Fruit fly (Drosophila melanogaster) whole organism, embryonic: ENCODE data around the gene CG10348.

Experiments
- Bteb2 ChIP-seq: fragments of 200-800 bp; sonication (Bioruptor generic); optimal IDR thresholded peaks from 2 replicates; lab custom pipeline; 2016; ENCODE audit warnings: missing biosample characterization, missing genetic modification characterization
- CG10654 ChIP-seq: fragments of 200-800 bp; sonication (Bioruptor generic); optimal IDR thresholded peaks from 2 replicates; lab custom pipeline; 2016; ENCODE audit warnings: missing biosample characterization, missing genetic modification characterization
- CG12744 ChIP-seq: fragments of 200-800 bp; sonication (Bioruptor generic); optimal IDR thresholded peaks from 2 replicates; lab custom pipeline; 2016; ENCODE audit warnings: missing biosample characterization, missing genetic modification characterization
- CG14667 ChIP-seq: fragments of 200-800 bp; sonication (Bioruptor generic); IDR thresholded peaks from 2 replicates; pipeline ENCODE4 v1.3.6; 2022; ENCODE audit warnings: missing biosample characterization, missing genetic modification characterization
- CG15269 ChIP-seq: fragments of 200-800 bp; sonication (Bioruptor generic); optimal IDR thresholded peaks from 2 replicates; lab custom pipeline; 2018; ENCODE audit warnings: missing biosample characterization, mild to moderate bottlenecking, missing genetic modification characterization, moderate library complexity
- CG17568 ChIP-seq: fragments of 200-800 bp; sonication (Bioruptor generic); optimal IDR thresholded peaks from 2 replicates; lab custom pipeline; 2018; ENCODE audit warnings: missing biosample characterization, mild to moderate bottlenecking, missing genetic modification characterization, moderate library complexity
- CG1792 ChIP-seq: fragments of 200-800 bp; sonication (Bioruptor generic); optimal IDR thresholded peaks from 2 replicates; lab custom pipeline; 2016; ENCODE audit warnings: missing biosample characterization, missing genetic modification characterization
- CG3065 ChIP-seq: fragments of 200-800 bp; sonication (Bioruptor generic); optimal IDR thresholded peaks from 2 replicates; lab custom pipeline; 2016; ENCODE audit warnings: missing biosample characterization, missing genetic modification characterization
- CG31441 ChIP-seq: fragments of 200-800 bp; sonication (Bioruptor generic); IDR thresholded peaks from 2 replicates; pipeline ENCODE4 v1.3.6; 2022; ENCODE audit warnings: missing biosample characterization, missing genetic modification characterization
- CG4404 ChIP-seq: fragments of 200-800 bp; sonication (Bioruptor generic); IDR thresholded peaks from 2 replicates; pipeline ENCODE4 v1.3.6; 2022; ENCODE audit warnings: missing biosample characterization, missing genetic modification characterization
- CG4707 ChIP-seq: fragments of 200-800 bp; sonication (Bioruptor generic); optimal IDR thresholded peaks from 2 replicates; lab custom pipeline; 2018; ENCODE audit warnings: missing biosample characterization, mild to moderate bottlenecking, missing genetic modification characterization, moderate library complexity
- CG6689 ChIP-seq: fragments of 200-800 bp; sonication (Bioruptor generic); IDR thresholded peaks from 2 replicates; pipeline ENCODE4 v1.3.6; 2022; ENCODE audit warnings: missing biosample characterization, missing genetic modification characterization
- CG7357 ChIP-seq: fragments of 200-800 bp; sonication (Bioruptor generic); IDR thresholded peaks from 3 replicates; pipeline ENCODE4 v1.3.6; 2022; ENCODE audit warnings: missing biosample characterization, missing genetic modification characterization
- ERR ChIP-seq: fragments of 200-800 bp; sonication (Bioruptor generic); optimal IDR thresholded peaks from 2 replicates; lab custom pipeline; 2016; ENCODE audit warnings: missing biosample characterization, missing genetic modification characterization
- Fer1 ChIP-seq: fragments of 200-800 bp; sonication (Bioruptor generic); optimal IDR thresholded peaks from 2 replicates; lab custom pipeline; 2017; ENCODE audit warnings: missing biosample characterization, mild to moderate bottlenecking, missing genetic modification characterization
- Hmr ChIP-seq: fragments of 200-800 bp; sonication (Bioruptor generic); optimal IDR thresholded peaks from 3 replicates; lab custom pipeline; 2017; ENCODE audit warnings: mild to moderate bottlenecking, missing biosample characterization, missing genetic modification reagents, missing genetic modification characterization
- Hr3 ChIP-seq: fragments of 200-800 bp; sonication (Bioruptor generic); optimal IDR thresholded peaks from 3 replicates; lab custom pipeline; 2016; ENCODE audit warnings: missing biosample characterization, missing genetic modification characterization
- Kr ChIP-seq: fragments of 200-800 bp; sonication (Bioruptor generic); optimal IDR thresholded peaks from 2 replicates; lab custom pipeline; 2017; ENCODE audit warnings: missing biosample characterization, mild to moderate bottlenecking, missing genetic modification characterization
- MESR4 ChIP-seq: fragments of 200-800 bp; sonication (Bioruptor generic); optimal IDR thresholded peaks from 2 replicates; lab custom pipeline; 2018; ENCODE audit warnings: missing biosample characterization, mild to moderate bottlenecking, missing genetic modification characterization, moderate library complexity
- Med ChIP-seq: fragments of 200-800 bp; sonication (Bioruptor generic); peaks from one replicate; lab custom pipeline; 2016; ENCODE audit warnings: missing biosample characterization, missing genetic modification characterization, mild to moderate bottlenecking, inconsistent platforms, moderate library complexity
- Mes4 ChIP-seq: fragments of 200-800 bp; sonication (Bioruptor generic); optimal IDR thresholded peaks from 2 replicates; lab custom pipeline; 2016; ENCODE audit warnings: missing biosample characterization, missing genetic modification characterization
- NC2β ChIP-seq: fragments of 200-800 bp; sonication (Bioruptor generic); optimal IDR thresholded peaks from 2 replicates; lab custom pipeline; 2016; ENCODE audit warnings: missing biosample characterization, missing genetic modification characterization
- Poxn ChIP-seq: fragments of 200-800 bp; sonication (Bioruptor generic); IDR thresholded peaks from 2 replicates; pipeline ENCODE4 v1.3.6; 2022; ENCODE audit warnings: missing biosample characterization, missing genetic modification characterization
- Ravus ChIP-seq: fragments of 200-800 bp; sonication (Bioruptor generic); IDR thresholded peaks from 2 replicates; pipeline ENCODE4 v1.3.6; 2022; ENCODE audit warnings: missing biosample characterization, missing genetic modification characterization
- Stat92E ChIP-seq, 3 experiments: fragments of >200 bp in 2 of 3; fragments of 200-800 bp in 1 of 3; sonication (Bioruptor generic) in 1 of 3; optimal IDR thresholded peaks; 2 replicates each; lab custom pipeline; 2017 to 2019; ENCODE audit warnings: missing biosample characterization in 3 of 3, missing genetic modification characterization in 3 of 3, mild to moderate bottlenecking in 1 of 3, moderate library complexity in 1 of 3
- br ChIP-seq: fragments of >200 bp; optimal IDR thresholded peaks from 2 replicates; lab custom pipeline; 2017
- croc ChIP-seq: fragments of 200-800 bp; sonication (Bioruptor generic); conservative IDR thresholded peaks from 3 replicates; pipeline ENCODE4 v1.3.6; 2022; ENCODE audit warnings: missing biosample characterization, missing genetic modification characterization
- dpn ChIP-seq, 2 experiments: fragments of 200-800 bp; sonication (Bioruptor generic); optimal IDR thresholded peaks; 3 replicates each; lab custom pipeline; 2016; ENCODE audit warnings: missing biosample characterization in 2 of 2, missing genetic modification characterization in 2 of 2
- fd96Cb ChIP-seq: fragments of 200-800 bp; sonication (Bioruptor generic); optimal IDR thresholded peaks from 2 replicates; lab custom pipeline; 2018; ENCODE audit warnings: missing biosample characterization, mild to moderate bottlenecking, missing genetic modification characterization, moderate library complexity
- fru ChIP-seq: fragments of >200 bp; optimal IDR thresholded peaks from 2 replicates; lab custom pipeline; 2017
- ind ChIP-seq: fragments of 200-800 bp; sonication (Bioruptor generic); optimal IDR thresholded peaks from 3 replicates; lab custom pipeline; 2016; ENCODE audit warnings: missing biosample characterization, missing genetic modification characterization
- insv ChIP-seq, 2 experiments: fragments of 200-800 bp; sonication (Bioruptor generic); optimal IDR thresholded peaks; 3 replicates each; lab custom pipeline; 2016 to 2018; ENCODE audit warnings: missing biosample characterization in 2 of 2, missing genetic modification characterization in 2 of 2
- inv ChIP-seq: fragments of 200-800 bp; sonication (Bioruptor generic); IDR thresholded peaks from 2 replicates; pipeline ENCODE4 v1.3.6; 2022; ENCODE audit warnings: missing biosample characterization, missing genetic modification characterization; ENCODE audit not compliant: partially characterized antibody
- klu ChIP-seq: fragments of 200-800 bp; sonication (Bioruptor generic); IDR thresholded peaks from 2 replicates; pipeline ENCODE4 v1.3.6; 2022; ENCODE audit warnings: missing biosample characterization, missing genetic modification characterization
- kni ChIP-seq: fragments of 200-800 bp; sonication (Bioruptor generic); optimal IDR thresholded peaks from 3 replicates; lab custom pipeline; 2017; ENCODE audit warnings: mild to moderate bottlenecking, missing biosample characterization, missing genetic modification reagents, missing genetic modification characterization
- knrl ChIP-seq: fragments of 200-800 bp; sonication (Bioruptor generic); IDR thresholded peaks from 3 replicates; pipeline ENCODE4 v1.3.6; 2022; ENCODE audit warnings: missing biosample characterization, missing genetic modification characterization; ENCODE audit not compliant: partially characterized antibody
- lilli ChIP-seq: fragments of 200-800 bp; sonication (Bioruptor generic); optimal IDR thresholded peaks from 3 replicates; lab custom pipeline; 2016; ENCODE audit warnings: missing biosample characterization, missing genetic modification characterization
- onecut ChIP-seq: fragments of 200-800 bp; sonication (Bioruptor generic); IDR thresholded peaks from 2 replicates; pipeline ENCODE4 v1.3.6; 2022; ENCODE audit warnings: missing biosample characterization, missing genetic modification characterization
- pfk ChIP-seq: fragments of 200-800 bp; sonication (Bioruptor generic); optimal IDR thresholded peaks from 2 replicates; lab custom pipeline; 2018; ENCODE audit warnings: missing biosample characterization, mild to moderate bottlenecking, missing genetic modification characterization, moderate library complexity
- row ChIP-seq: fragments of 200-800 bp; sonication (Bioruptor generic); IDR thresholded peaks from 3 replicates; pipeline ENCODE4 v1.3.6; 2022; ENCODE audit warnings: missing biosample characterization, missing genetic modification characterization
- sc ChIP-seq, 3 experiments: fragments of >200 bp in 2 of 3; fragments of 200-800 bp in 1 of 3; sonication (Bioruptor generic) in 1 of 3; optimal IDR thresholded peaks; 2 replicates in 2 of 3; 3 replicates in 1 of 3; lab custom pipeline; 2017; ENCODE audit warnings: mild to moderate bottlenecking in 1 of 3, missing biosample characterization in 1 of 3, missing genetic modification characterization in 1 of 3, missing genetic modification reagents in 1 of 3
- shn ChIP-seq: fragments of 200-800 bp; sonication (Bioruptor generic); optimal IDR thresholded peaks from 3 replicates; lab custom pipeline; 2016; ENCODE audit warnings: missing biosample characterization, missing genetic modification characterization
- sisA ChIP-seq: fragments of 200-800 bp; sonication (Bioruptor generic); IDR thresholded peaks from 2 replicates; pipeline ENCODE4 v1.3.6; 2022; ENCODE audit warnings: missing biosample characterization, missing genetic modification characterization
- tgo ChIP-seq: fragments of 200-800 bp; sonication (Bioruptor generic); IDR thresholded peaks from 3 replicates; pipeline ENCODE4 v1.3.6; 2022; ENCODE audit warnings: missing biosample characterization, missing genetic modification characterization
- tio ChIP-seq: fragments of 200-800 bp; sonication (Bioruptor generic); optimal IDR thresholded peaks from 2 replicates; lab custom pipeline; 2017; ENCODE audit warnings: missing biosample characterization, missing genetic modification characterization, inconsistent platforms
- vfl ChIP-seq: fragments of 200-800 bp; sonication (Bioruptor generic); optimal IDR thresholded peaks from 2 replicates; lab custom pipeline; 2016; ENCODE audit warnings: missing biosample characterization, missing genetic modification characterization
- wdn ChIP-seq: fragments of 200-800 bp; sonication (Bioruptor generic); IDR thresholded peaks from 2 replicates; pipeline ENCODE4 v1.3.6; 2022; ENCODE audit warnings: missing biosample characterization, missing genetic modification characterization
- z ChIP-seq: fragments of 200-800 bp; sonication (Bioruptor generic); IDR thresholded peaks from 3 replicates; pipeline ENCODE4 v1.3.6; 2022; ENCODE audit warnings: missing biosample characterization, missing genetic modification characterization
- zen2 ChIP-seq: fragments of 200-800 bp; sonication (Bioruptor generic); IDR thresholded peaks from 3 replicates; pipeline ENCODE4 v1.3.6; 2022; ENCODE audit warnings: missing biosample characterization, missing genetic modification characterization; ENCODE audit not compliant: partially characterized antibody
- zfh2 ChIP-seq: fragments of 200-800 bp; sonication (Bioruptor generic); optimal IDR thresholded peaks from 2 replicates; lab custom pipeline; 2016; ENCODE audit warnings: missing biosample characterization, missing genetic modification characterization

CG10348 gene

DNA sequence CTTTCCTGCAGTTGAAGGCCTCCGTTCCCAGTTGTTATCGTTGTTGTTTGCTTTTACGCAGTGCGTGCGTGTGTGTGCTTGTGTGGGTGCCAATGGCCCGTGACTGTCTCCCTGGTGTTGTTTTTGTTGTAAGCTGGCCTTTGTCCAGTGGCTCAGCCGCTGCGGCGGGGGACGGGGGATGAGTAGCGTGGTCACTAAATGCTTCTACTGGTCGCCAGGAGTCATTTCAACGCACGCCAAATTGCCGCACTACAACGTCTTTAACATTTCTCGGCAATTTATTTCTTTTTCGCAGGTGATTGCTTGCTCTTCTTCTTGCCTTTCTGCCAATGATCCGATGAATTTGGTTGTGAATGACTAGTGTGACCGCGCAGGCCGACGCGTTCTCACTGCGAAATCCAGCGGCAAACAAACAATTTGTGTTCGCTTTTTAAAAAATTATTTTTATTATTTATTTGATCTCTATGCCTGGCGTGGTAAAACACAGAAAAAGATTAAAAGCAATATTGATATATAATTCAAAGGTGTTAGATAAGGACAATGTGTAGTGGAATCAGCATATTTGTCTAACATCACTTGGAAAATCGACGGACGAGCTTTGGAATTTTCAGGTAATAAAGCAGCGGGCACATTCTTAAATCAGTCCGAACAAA is 24.0 kb downstream of the CG10348 start, which contains the start of the genes Faf2 and Grip71 (continued):
- peak; percentile 70 for TF ChIP-seq Fer1 (GFP tag; lab: Kevin White, UChicago)
- peak; percentile 93 for TF ChIP-seq tio
- peak; percentile 74 for TF ChIP-seq CG3065 (GFP tag; lab: Kevin White, UChicago)
- peak; percentile 96 for TF ChIP-seq lilli (GFP tag; lab: Kevin White, UChicago)
- no peak for TF ChIP-seq pfk (GFP tag; lab: Kevin White, UChicago)
- peak; percentile 84 for TF ChIP-seq NC2β (GFP tag; lab: Kevin White, UChicago)
- TF ChIP-seq sisA (GFP tag; lab: Robert Waterston, UW), result peak; percentile 98
- TF ChIP-seq Med, result peak; percentile 97
- peak; percentile 65 for TF ChIP-seq onecut (GFP tag; lab: Robert Waterston, UW)
- TF ChIP-seq shn (GFP tag; lab: Kevin White, UChicago), result peak; percentile 78
- peak; percentile 95 for TF ChIP-seq CG14667
- peak; percentile 69; the same call in 1 of the 3 replicates for TF ChIP-seq z (GFP tag; lab: Robert Waterston, UW)
- TF ChIP-seq br (lab: Kevin White, UChicago), result no peak
- peak; percentile 94 for TF ChIP-seq fd96Cb (tag; lab: Kevin White, UChicago)
- TF ChIP-seq CG10654, result peak; percentile 92
- peak; percentile 87 to 92 for TF ChIP-seq dpn (GFP tag; optimal IDR thresholded peaks at IDR 0.05; lab: Kevin White, UChicago)
- peak; percentile 95 for TF ChIP-seq CG4404 (GFP tag; lab: Robert Waterston, UW)
- TF ChIP-seq CG17568, result no peak
- TF ChIP-seq Mes4 (GFP tag; lab: Kevin White, UChicago), result peak; percentile 51
- peak; percentile 0 for TF ChIP-seq CG4707 (GFP tag; lab: Kevin White, UChicago)
- TF ChIP-seq Hmr (GFP tag; lab: Kevin White, UChicago), result peak; percentile 88
- peak; percentile 90 for TF ChIP-seq CG31441 (GFP tag; lab: Robert Waterston, UW)
- TF ChIP-seq Poxn, result peak; percentile 84
- TF ChIP-seq ind (GFP tag; lab: Kevin White, UChicago), result peak; percentile 95
- peak; percentile 93 for TF ChIP-seq Hr3
- no peak for TF ChIP-seq sc (optimal IDR thresholded peaks at IDR 0.05; lab: Kevin White, UChicago)
- peak; percentile 67 for TF ChIP-seq sc (GFP tag; optimal IDR thresholded peaks at IDR 0.05; lab: Kevin White, UChicago)
- TF ChIP-seq CG1792, result peak; percentile 70
- peak in 1 of 3 experiments; percentile 28 for TF ChIP-seq Stat92E (GFP tag; optimal IDR thresholded peaks at IDR 0.05; lab: Kevin White, UChicago)
- TF ChIP-seq CG7357 (GFP tag; lab: Robert Waterston, UW), result peak; percentile 100
- TF ChIP-seq fru (lab: Kevin White, UChicago), result no peak
- peak; percentile 89 for TF ChIP-seq CG15269 (tag; lab: Kevin White, UChicago)
- TF ChIP-seq MESR4 (GFP tag; lab: Kevin White, UChicago), result peak; percentile 96
- peak; percentile 76 for TF ChIP-seq vfl
- peak; percentile 93 for TF ChIP-seq wdn (GFP tag; lab: Robert Waterston, UW)
- TF ChIP-seq row (GFP tag; lab: Robert Waterston, UW), result peak; percentile 97
- TF ChIP-seq zfh2 (GFP tag; lab: Kevin White, UChicago), result peak; percentile 90
- peak; percentile 95 for TF ChIP-seq CG6689 (GFP tag; lab: Robert Waterston, UW)
- peak in 1 of 2 experiments; percentile 59 for TF ChIP-seq insv (GFP tag; optimal IDR thresholded peaks at IDR 0.05; lab: Kevin White, UChicago)
- peak; percentile 91 for TF ChIP-seq croc
- peak; percentile 37 for TF ChIP-seq ERR (GFP tag; lab: Kevin White, UChicago)
- no peak; the same call in 1 of the 2 replicates for TF ChIP-seq inv
- no peak for TF ChIP-seq zen2 (GFP tag; lab: Robert Waterston, UW)
- TF ChIP-seq Bteb2, result peak; percentile 79
- TF ChIP-seq tgo (GFP tag; lab: Robert Waterston, UW), result peak; percentile 94
- TF ChIP-seq Ravus, result peak; percentile 84
- peak; percentile 93 for TF ChIP-seq klu (GFP tag; lab: Robert Waterston, UW)
- TF ChIP-seq kni, result no peak
- no peak for TF ChIP-seq Kr
- peak; percentile 68 for TF ChIP-seq CG12744 (GFP tag; lab: Kevin White, UChicago)
- TF ChIP-seq knrl (GFP tag; lab: Robert Waterston, UW), result peak; percentile 66
